Fruit fly (Drosophila melanogaster): ENCODE measurements around the gene CG14710.

Gene CG14710

dm6 chr3R:11657786-11658193, 37.9 kb downstream of the CG14710 start (continued):
- TF ChIP-seq CG7271 (tag; optimal IDR thresholded peaks at IDR 0.05) (no peak), zfh1 (GFP tag; IDR thresholded peaks at IDR 0.05) (peak; percentile 60; the same call in 1 of the 3 replicates), CG12769 (tag; optimal IDR thresholded peaks at IDR 0.05) (peak; percentile 74), CG8478 (optimal IDR thresholded peaks at IDR 0.05) (no peak), CG11504 (tag; optimal IDR thresholded peaks at IDR 0.05) (peak; percentile 54), sd (tag; optimal IDR thresholded peaks at IDR 0.05) (peak; percentile 99), CG15269 (tag; optimal IDR thresholded peaks at IDR 0.05) (peak; percentile 3), hbn (GFP tag; IDR thresholded peaks at IDR 0.05; ENCODE audit: partially characterized antibody) (no peak), Ptx1 (GFP tag; IDR thresholded peaks at IDR 0.05) (0 out of 2 replicates have a peak, but pooled peaks have one; percentile 17), CG8281 (tag; optimal IDR thresholded peaks at IDR 0.05) (no peak), gro (GFP tag; optimal IDR thresholded peaks at IDR 0.05) (peak; percentile 44), CG10274 (GFP tag; optimal IDR thresholded peaks at IDR 0.05) (no peak), fd102C (GFP tag; optimal IDR thresholded peaks at IDR 0.05) (no peak), zf30C (GFP tag; optimal IDR thresholded peaks at IDR 0.05) (peak; percentile 84), pfk (GFP tag; optimal IDR thresholded peaks at IDR 0.05) (no peak), CG6813 (GFP tag; optimal IDR thresholded peaks at IDR 0.05) (no peak), chif (GFP tag; optimal IDR thresholded peaks at IDR 0.05) (peak in 1 of 2 experiments; percentile 27), chinmo (GFP tag; IDR thresholded peaks at IDR 0.05; ENCODE audit: partially characterized antibody) (0 out of 4 replicates have a peak, but pooled peaks have one; percentile 67), Ets65A (GFP tag) (peak; percentile 78), nerfin-1 (tag; optimal IDR thresholded peaks at IDR 0.05) (no peak), CG30431 (GFP tag; optimal IDR thresholded peaks at IDR 0.05) (no peak), CG7357 (GFP tag; IDR thresholded peaks at IDR 0.05) (no peak), usp (GFP tag; optimal IDR thresholded peaks at IDR 0.05) (no peak), cas (GFP tag; IDR thresholded peaks at IDR 0.05) (no peak), Vsx1 (GFP tag; optimal IDR thresholded peaks at IDR 0.05) (no peak), CG11247 (GFP tag; IDR thresholded peaks at IDR 0.05) (0 out of 2 replicates have a peak, but pooled peaks have one; percentile 41), CG7786 (GFP tag; optimal IDR thresholded peaks at IDR 0.05) (peak; percentile 27), grau (tag; optimal IDR thresholded peaks at IDR 0.05) (peak; percentile 47), CG4404 (GFP tag; IDR thresholded peaks at IDR 0.05) (peak; percentile 41), h (optimal IDR thresholded peaks at IDR 0.05) (no peak), CG15601 (tag; optimal IDR thresholded peaks at IDR 0.05) (peak; percentile 2), CG9932 (GFP tag; IDR thresholded peaks at IDR 0.05) (peak; percentile 82), corto (GFP tag; optimal IDR thresholded peaks at IDR 0.05) (peak; percentile 73), CG17328 (GFP tag; IDR thresholded peaks at IDR 0.05) (peak; percentile 55), CG13894 (tag; optimal IDR thresholded peaks at IDR 0.05) (peak; percentile 68), ac (GFP tag; optimal IDR thresholded peaks at IDR 0.05) (no peak), bigmax (GFP tag; optimal IDR thresholded peaks at IDR 0.05) (no peak), so (GFP tag; IDR thresholded peaks at IDR 0.05) (no peak), Drgx (GFP tag; IDR thresholded peaks at IDR 0.05) (peak; percentile 73), CG13424 (tag; optimal IDR thresholded peaks at IDR 0.05) (peak; percentile 33), hkb (optimal IDR thresholded peaks at IDR 0.05) (no peak), hkb (GFP tag; IDR thresholded peaks at IDR 0.05) (peak; percentile 39; the same call in 1 of the 2 replicates), jigr1 (GFP tag; IDR thresholded peaks at IDR 0.05) (no peak), CG3838 (GFP tag; optimal IDR thresholded peaks at IDR 0.05) (no peak), CG15514 (GFP tag; optimal IDR thresholded peaks at IDR 0.05) (peak; percentile 15), slbo (GFP tag; IDR thresholded peaks at IDR 0.05) (peak; percentile 73), CG30403 (GFP tag; optimal IDR thresholded peaks at IDR 0.05) (peak; percentile 23), eyg (GFP tag; optimal IDR thresholded peaks at IDR 0.05) (no peak), CG13775 (GFP tag; optimal IDR thresholded peaks at IDR 0.05) (no peak), CG1603 (tag; optimal IDR thresholded peaks at IDR 0.05) (peak; percentile 38), ssp (GFP tag; IDR thresholded peaks at IDR 0.05) (no peak), sens (GFP tag) (peak; percentile 81)
